Worm (Caenorhabditis elegans): ENCODE results near the gene str-231.

DNA sequence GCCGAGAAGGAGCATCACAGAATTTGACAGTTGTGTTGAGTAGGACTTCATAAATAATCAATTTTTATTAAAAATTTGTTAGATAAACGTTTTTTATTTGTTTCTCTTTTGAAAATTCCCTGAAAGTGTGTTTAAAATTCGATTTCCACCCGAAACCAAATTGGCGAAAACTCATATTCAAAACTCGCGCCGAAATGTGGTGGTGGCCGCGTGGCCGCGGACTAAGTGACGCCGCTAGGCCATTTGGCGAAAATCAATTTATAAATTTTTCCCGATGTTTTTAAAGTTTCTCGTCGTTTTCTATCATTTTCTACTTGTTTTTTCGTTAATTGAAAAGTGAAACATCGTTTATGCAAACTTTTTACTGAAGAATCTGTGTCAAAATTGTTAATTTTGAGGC, 15.2 kb upstream of the str-231 start:
- no peak for TF ChIP-seq him-1 (tag; optimal IDR thresholded peaks at IDR 0.05)
- no peak for TF ChIP-seq W03F9.2 (tag; optimal IDR thresholded peaks at IDR 0.05)
